Worm (Caenorhabditis elegans) whole organism, L4 larva: ENCODE data around the gene Y39A1C.1.

Experiments used
- lir-3 ChIP-seq: sonication (generic microtip); optimal IDR thresholded peaks from 2 replicates; lab custom pipeline; 2016; ENCODE audit warnings: mild to moderate bottlenecking, missing genetic modification characterization, missing compliant biosample characterization
- nhr-11 ChIP-seq: fragments of 150-350 bp; optimal IDR thresholded peaks from 2 replicates; lab custom pipeline; 2014; ENCODE audit warnings: missing biosample characterization, missing genetic modification characterization
- nhr-42 ChIP-seq: fragments of 200-800 bp; sonication (Bioruptor generic); IDR thresholded peaks from 2 replicates; pipeline ENCODE4 v1.3.6; 2022; ENCODE audit warnings: missing genetic modification characterization, missing compliant biosample characterization
- php-3 ChIP-seq: fragments of 200-800 bp; sonication (Bioruptor generic); IDR thresholded peaks from 2 replicates; pipeline ENCODE4 v1.3.6; 2022; ENCODE audit warnings: missing genetic modification reagents, missing genetic modification characterization, missing compliant biosample characterization
- zip-11 ChIP-seq: fragments of 200-800 bp; sonication (Bioruptor generic); IDR thresholded peaks from 2 replicates; pipeline ENCODE4 v1.3.6; 2022; ENCODE audit warnings: missing genetic modification characterization, missing compliant biosample characterization

DNA sequence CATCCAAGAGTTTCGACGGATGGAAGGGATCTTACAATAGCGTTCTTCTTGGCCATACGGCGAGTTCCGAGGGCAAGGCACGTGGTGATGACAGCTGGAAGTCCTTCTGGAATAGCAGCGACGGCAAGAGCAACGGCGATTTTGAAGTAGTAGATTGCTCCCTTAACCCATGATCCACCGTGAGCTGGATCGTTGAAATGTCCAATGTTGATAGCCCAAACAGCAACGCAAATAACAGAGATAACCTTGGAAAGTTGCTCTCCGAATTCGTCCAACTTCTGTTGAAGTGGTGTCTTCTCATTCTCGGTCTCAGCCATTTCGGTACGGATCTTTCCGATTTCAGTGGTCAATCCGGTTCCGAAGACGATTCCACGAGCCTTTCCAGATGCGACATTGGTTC lies 40.0 kb upstream of the Y39A1C.1 start:
- TF ChIP-seq lir-3 (tag; lab: Kevin White, UChicago) (no peak), zip-11 (GFP tag; lab: Robert Waterston, UW) (no peak), nhr-42 (GFP tag; lab: Robert Waterston, UW) (no peak), php-3 (no peak), nhr-11 (tag; lab: Kevin White, UChicago) (no peak)
